Fruit fly (Drosophila melanogaster): ENCODE data around the gene Cdk12.
A peak's percentile ranks its signal among the peaks of the same experiment; 100 is the strongest.

The Cdk12 gene

DNA sequence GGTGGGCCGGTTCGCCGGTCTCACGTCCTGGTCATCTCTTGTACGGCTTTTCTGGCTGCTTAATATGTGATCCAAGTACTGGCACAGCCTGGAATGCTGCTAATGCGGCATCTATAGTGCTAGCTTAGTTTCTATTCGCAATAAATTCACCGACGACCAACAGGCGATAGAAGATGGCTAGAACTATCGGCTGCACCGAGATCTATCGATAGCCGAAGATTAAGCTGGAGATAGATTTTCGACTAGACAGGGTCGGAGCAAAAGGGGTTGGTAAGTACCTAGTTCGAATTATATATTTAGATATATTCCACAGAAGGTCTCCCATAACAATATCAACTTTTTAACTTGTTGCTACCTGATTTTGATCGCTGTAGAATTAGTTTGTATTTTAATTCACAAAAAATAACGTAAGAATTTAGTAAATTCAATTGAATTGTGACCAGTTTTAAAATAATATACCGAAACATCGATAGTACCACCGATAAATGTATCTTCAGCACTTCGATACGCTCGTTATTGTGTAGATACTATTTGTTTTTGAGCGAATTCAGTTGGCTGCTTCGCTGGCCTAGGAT, 8.7 kb upstream of the Cdk12 start, which contains the start of the genes Glg1 and M6 (continued):
- TF ChIP-seq dm (GFP tag; optimal IDR thresholded peaks at IDR 0.05) (peak; percentile 42), CG11560 (tag; IDR thresholded peaks at IDR 0.05) (peak; percentile 19; the same call in 1 of the 3 replicates), kni (GFP tag; optimal IDR thresholded peaks at IDR 0.05) (peak; percentile 40), MTF-1 (GFP tag; optimal IDR thresholded peaks at IDR 0.05; ENCODE audit: borderline replicate concordance) (no peak), slbo (GFP tag; IDR thresholded peaks at IDR 0.05) (peak; percentile 85), cg (GFP tag; optimal IDR thresholded peaks at IDR 0.05) (no peak), Lhr (GFP tag; optimal IDR thresholded peaks at IDR 0.05) (peak; percentile 49), Dbx (GFP tag; IDR thresholded peaks at IDR 0.05) (peak; percentile 74), gro (GFP tag; optimal IDR thresholded peaks at IDR 0.05) (peak; percentile 37), CG4282 (GFP tag; optimal IDR thresholded peaks at IDR 0.05) (peak; percentile 29), D19A (tag; optimal IDR thresholded peaks at IDR 0.05) (peak; percentile 51), unpg (GFP tag; optimal IDR thresholded peaks at IDR 0.05) (peak; percentile 54), mam (GFP tag; optimal IDR thresholded peaks at IDR 0.05) (peak; percentile 81), oc (tag; optimal IDR thresholded peaks at IDR 0.05) (peak; percentile 82), tna (GFP tag; IDR thresholded peaks at IDR 0.05; ENCODE audit: partially characterized antibody) (peak; percentile 94), ham (GFP tag; IDR thresholded peaks at IDR 0.05) (no peak), CG8478 (optimal IDR thresholded peaks at IDR 0.05) (no peak), CG17385 (GFP tag; optimal IDR thresholded peaks at IDR 0.05) (peak; percentile 63), ap (GFP tag; IDR thresholded peaks at IDR 0.05) (no peak), CG7372 (GFP tag; IDR thresholded peaks at IDR 0.05) (peak; percentile 54; the same call in 1 of the 2 replicates), Dref (GFP tag; IDR thresholded peaks at IDR 0.05) (peak; percentile 89), CG13624 (GFP tag; optimal IDR thresholded peaks at IDR 0.05) (peak; percentile 44), Oaz (GFP tag; IDR thresholded peaks at IDR 0.05) (no peak), CG5953 (GFP tag; IDR thresholded peaks at IDR 0.05) (no peak), CG9876 (GFP tag; optimal IDR thresholded peaks at IDR 0.05) (peak; percentile 0), CG1529 (GFP tag; optimal IDR thresholded peaks at IDR 0.05) (no peak), D (optimal IDR thresholded peaks at IDR 0.05) (no peak), D (GFP tag; optimal IDR thresholded peaks at IDR 0.05) (no peak), CG7786 (GFP tag; optimal IDR thresholded peaks at IDR 0.05) (peak; percentile 72), crol (GFP tag; IDR thresholded peaks at IDR 0.05) (0 out of 2 replicates have a peak, but pooled peaks have one; percentile 25), exex (tag; optimal IDR thresholded peaks at IDR 0.05) (peak; percentile 34), CG9817 (tag; optimal IDR thresholded peaks at IDR 0.05) (peak; percentile 67), CG15479 (GFP tag; optimal IDR thresholded peaks at IDR 0.05) (no peak), lmd (GFP tag; IDR thresholded peaks at IDR 0.05) (peak; percentile 64), CG4730 (GFP tag; IDR thresholded peaks at IDR 0.05) (no peak), CG31224 (GFP tag; IDR thresholded peaks at IDR 0.05) (0 out of 2 replicates have a peak, but pooled peaks have one; percentile 41), ewg (GFP tag; optimal IDR thresholded peaks at IDR 0.05) (peak; percentile 38), az2 (GFP tag; optimal IDR thresholded peaks at IDR 0.05) (peak; percentile 69), sd (tag; optimal IDR thresholded peaks at IDR 0.05) (peak; percentile 10), CG12659 (GFP tag; optimal IDR thresholded peaks at IDR 0.05) (peak; percentile 86), CG43689 (GFP tag; IDR thresholded peaks at IDR 0.05) (no peak), jing (GFP tag; optimal IDR thresholded peaks at IDR 0.05) (no peak), CG9437 (GFP tag; optimal IDR thresholded peaks at IDR 0.05) (peak; percentile 38), Dip3 (GFP tag; optimal IDR thresholded peaks at IDR 0.05) (peak; percentile 63), bcd (GFP tag; optimal IDR thresholded peaks at IDR 0.05) (peak; percentile 88), chn (GFP tag; optimal IDR thresholded peaks at IDR 0.05) (peak; percentile 68), CG10147 (GFP tag; optimal IDR thresholded peaks at IDR 0.05) (peak; percentile 68), dpn (GFP tag; optimal IDR thresholded peaks at IDR 0.05) (peak; percentile 65 to 74), pb (GFP tag; optimal IDR thresholded peaks at IDR 0.05) (peak; percentile 56), yki (optimal IDR thresholded peaks at IDR 0.05) (no peak), CG15011 (GFP tag; optimal IDR thresholded peaks at IDR 0.05) (no peak), danr (GFP tag; IDR thresholded peaks at IDR 0.05) (no peak)

Data from whole organism, embryonic.